Fruit fly (Drosophila melanogaster): Measurements from ENCODE around the gene Dh31.
A peak's percentile ranks its signal among the peaks of the same experiment; 100 is the strongest.

Dh31 gene

dm6 chr2L:8538449-8539050, 31.9 kb upstream of the Dh31 start:
- TF ChIP-seq fd96Ca (GFP tag; IDR thresholded peaks at IDR 0.05) (no peak), CG10348 (GFP tag; IDR thresholded peaks at IDR 0.05) (no peak), CG4496 (GFP tag; IDR thresholded peaks at IDR 0.05) (no peak), Snoo (tag; optimal IDR thresholded peaks at IDR 0.05) (no peak), gl (tag; optimal IDR thresholded peaks at IDR 0.05) (no peak), Pif1A (GFP tag; optimal IDR thresholded peaks at IDR 0.05) (no peak), Pif1B (GFP tag; optimal IDR thresholded peaks at IDR 0.05) (no peak), CG17806 (tag; optimal IDR thresholded peaks at IDR 0.05) (no peak), CG9948 (tag; optimal IDR thresholded peaks at IDR 0.05) (no peak), CG14655 (GFP tag; optimal IDR thresholded peaks at IDR 0.05) (no peak), CG13204 (GFP tag; optimal IDR thresholded peaks at IDR 0.05) (no peak), CG15710 (tag; optimal IDR thresholded peaks at IDR 0.05) (no peak), CG32121 (GFP tag; IDR thresholded peaks at IDR 0.05) (no peak), rn (GFP tag; IDR thresholded peaks at IDR 0.05) (no peak), Ets98B (GFP tag; IDR thresholded peaks at IDR 0.05) (no peak), CG12605 (GFP tag; IDR thresholded peaks at IDR 0.05) (no peak), CG34367 (tag; optimal IDR thresholded peaks at IDR 0.05) (no peak), EcR (GFP tag; optimal IDR thresholded peaks at IDR 0.05) (no peak), CG8301 (tag; optimal IDR thresholded peaks at IDR 0.05) (no peak), D1 (tag; optimal IDR thresholded peaks at IDR 0.05) (no peak)

dm6 chr2L:8535394-8536176, 28.9 kb upstream of the Dh31 start:
- peak; percentile 41; the same call in 1 of the 2 replicates for TF ChIP-seq CG12605 (GFP tag; IDR thresholded peaks at IDR 0.05)
- TF ChIP-seq CG9948 (tag; optimal IDR thresholded peaks at IDR 0.05), result peak; percentile 97
- TF ChIP-seq CG8159 (tag; optimal IDR thresholded peaks at IDR 0.05), result peak; percentile 96
- peak; percentile 94 for TF ChIP-seq D1 (tag; optimal IDR thresholded peaks at IDR 0.05)
- TF ChIP-seq CG10348 (GFP tag; IDR thresholded peaks at IDR 0.05), result 0 out of 2 replicates have a peak, but pooled peaks have one; percentile 7
- peak; percentile 92 for TF ChIP-seq CG17806 (tag; optimal IDR thresholded peaks at IDR 0.05)
- TF ChIP-seq Pif1B (GFP tag; optimal IDR thresholded peaks at IDR 0.05), result peak; percentile 85
- peak; percentile 61 for TF ChIP-seq CG32121 (GFP tag; IDR thresholded peaks at IDR 0.05)
- peak; percentile 83 for TF ChIP-seq CG34367 (tag; optimal IDR thresholded peaks at IDR 0.05)
- no peak for TF ChIP-seq EcR (GFP tag; optimal IDR thresholded peaks at IDR 0.05)
- TF ChIP-seq CG15710 (tag; optimal IDR thresholded peaks at IDR 0.05), result peak; percentile 93
- TF ChIP-seq Snoo (tag; optimal IDR thresholded peaks at IDR 0.05), result peak; percentile 90
- TF ChIP-seq CG14655 (GFP tag; optimal IDR thresholded peaks at IDR 0.05), result peak; percentile 96
- peak; percentile 71 for TF ChIP-seq Ets98B (GFP tag; IDR thresholded peaks at IDR 0.05)
- TF ChIP-seq CG4496 (GFP tag; IDR thresholded peaks at IDR 0.05), result peak; percentile 72
- peak; percentile 84 for TF ChIP-seq CG8301 (tag; optimal IDR thresholded peaks at IDR 0.05)
- TF ChIP-seq Pif1A (GFP tag; optimal IDR thresholded peaks at IDR 0.05), result peak; percentile 76
- TF ChIP-seq gl (tag; optimal IDR thresholded peaks at IDR 0.05), result peak; percentile 50
- peak; percentile 69 for TF ChIP-seq CG13204 (GFP tag; optimal IDR thresholded peaks at IDR 0.05)
- peak; percentile 64 for TF ChIP-seq fd96Ca (GFP tag; IDR thresholded peaks at IDR 0.05)
- peak; percentile 54; the same call in 1 of the 2 replicates for TF ChIP-seq rn (GFP tag; IDR thresholded peaks at IDR 0.05)

dm6 chr2L:8534515-8535295, 28.1 kb upstream of the Dh31 start:
- TF ChIP-seq CG15710 (tag; optimal IDR thresholded peaks at IDR 0.05) (peak; percentile 97), gl (tag; optimal IDR thresholded peaks at IDR 0.05) (peak; percentile 94), fd96Ca (GFP tag; IDR thresholded peaks at IDR 0.05) (peak; percentile 98), CG17806 (tag; optimal IDR thresholded peaks at IDR 0.05) (peak; percentile 97), Pif1B (GFP tag; optimal IDR thresholded peaks at IDR 0.05) (peak; percentile 98), D1 (tag; optimal IDR thresholded peaks at IDR 0.05) (peak; percentile 98), CG12605 (GFP tag; IDR thresholded peaks at IDR 0.05) (peak; percentile 95), CG9948 (tag; optimal IDR thresholded peaks at IDR 0.05) (peak; percentile 99), CG10348 (GFP tag; IDR thresholded peaks at IDR 0.05) (peak; percentile 91), CG8301 (tag; optimal IDR thresholded peaks at IDR 0.05) (peak; percentile 99), EcR (GFP tag; optimal IDR thresholded peaks at IDR 0.05) (peak; percentile 88), CG8159 (tag; optimal IDR thresholded peaks at IDR 0.05) (peak; percentile 97), Pif1A (GFP tag; optimal IDR thresholded peaks at IDR 0.05) (peak; percentile 98), Snoo (tag; optimal IDR thresholded peaks at IDR 0.05) (peak; percentile 98), CG4496 (GFP tag; IDR thresholded peaks at IDR 0.05) (peak; percentile 96), CG13204 (GFP tag; optimal IDR thresholded peaks at IDR 0.05) (peak; percentile 91), CG34367 (tag; optimal IDR thresholded peaks at IDR 0.05) (peak; percentile 97), Ets98B (GFP tag; IDR thresholded peaks at IDR 0.05) (peak; percentile 96), CG32121 (GFP tag; IDR thresholded peaks at IDR 0.05) (peak; percentile 98), CG14655 (GFP tag; optimal IDR thresholded peaks at IDR 0.05) (peak; percentile 98), rn (GFP tag; IDR thresholded peaks at IDR 0.05) (peak; percentile 96)

dm6 chr2L:8534118-8534514, 27.5 kb upstream of the Dh31 start:
- no peak for TF ChIP-seq Pif1B (GFP tag; optimal IDR thresholded peaks at IDR 0.05)
- TF ChIP-seq Ets98B (GFP tag; IDR thresholded peaks at IDR 0.05), result no peak
- TF ChIP-seq gl (tag; optimal IDR thresholded peaks at IDR 0.05), result no peak
- no peak for TF ChIP-seq CG8301 (tag; optimal IDR thresholded peaks at IDR 0.05)
- no peak for TF ChIP-seq CG14655 (GFP tag; optimal IDR thresholded peaks at IDR 0.05)
- no peak for TF ChIP-seq CG32121 (GFP tag; IDR thresholded peaks at IDR 0.05)

Measured in whole organism, pupa.